Worm (Caenorhabditis elegans): Measurements from ENCODE around the gene M57.1.

M57.1 gene

ce11 chrIV:3523419-3523818, 8.8 kb upstream of the M57.1 start:
- TF ChIP-seq C08G9.2 (tag; optimal IDR thresholded peaks at IDR 0.05) (no peak), sdc-2 (tag; optimal IDR thresholded peaks at IDR 0.05) (no peak), ceh-22 (tag; optimal IDR thresholded peaks at IDR 0.05) (no peak), pat-9 (tag; optimal IDR thresholded peaks at IDR 0.05) (no peak), ceh-14 (tag; optimal IDR thresholded peaks at IDR 0.05) (no peak), sox-2 (GFP tag; IDR thresholded peaks at IDR 0.05) (no peak)

ce11 chrIV:3524584-3525020, 7.7 kb upstream of the M57.1 start:
- TF ChIP-seq pha-2 (tag; optimal IDR thresholded peaks at IDR 0.05) (peak; percentile 63), C08G9.2 (tag; optimal IDR thresholded peaks at IDR 0.05) (peak; percentile 74), pha-4 (tag; optimal IDR thresholded peaks at IDR 0.05) (no peak), ztf-16 (tag; optimal IDR thresholded peaks at IDR 0.05) (peak; percentile 76), dve-1 (tag; optimal IDR thresholded peaks at IDR 0.05) (peak; percentile 49), fkh-6 (tag; optimal IDR thresholded peaks at IDR 0.05) (peak; percentile 83), dmd-4 (tag; optimal IDR thresholded peaks at IDR 0.05; ENCODE audit: borderline replicate concordance) (peak; percentile 51), gmeb-2 (tag; optimal IDR thresholded peaks at IDR 0.05) (peak; percentile 61), pag-3 (tag; optimal IDR thresholded peaks at IDR 0.05; ENCODE audit: borderline replicate concordance) (no peak), sdc-2 (tag; optimal IDR thresholded peaks at IDR 0.05) (peak; percentile 56), unc-3 (GFP tag; conservative IDR thresholded peaks at IDR 0.05) (peak; percentile 50; the same call in 1 of the 2 replicates), unc-3 (tag; optimal IDR thresholded peaks at IDR 0.05) (peak; percentile 34), ref-2 (tag; optimal IDR thresholded peaks at IDR 0.05) (peak; percentile 58), K02D7.2 (tag; optimal IDR thresholded peaks at IDR 0.05) (peak; percentile 58), C38D4.7 (GFP tag; optimal IDR thresholded peaks at IDR 0.05) (peak; percentile 72), odd-2 (tag; optimal IDR thresholded peaks at IDR 0.05) (no peak), pros-1 (tag; optimal IDR thresholded peaks at IDR 0.05) (no peak), ceh-2 (tag; optimal IDR thresholded peaks at IDR 0.05) (peak; percentile 54), unc-86 (tag; optimal IDR thresholded peaks at IDR 0.05) (peak; percentile 64), hlh-30 (tag; optimal IDR thresholded peaks at IDR 0.05; ENCODE audit: insufficient read depth) (no peak), fax-1 (tag; optimal IDR thresholded peaks at IDR 0.05) (peak; percentile 60), sox-2 (GFP tag; IDR thresholded peaks at IDR 0.05) (peak; percentile 14; the same call in 1 of the 2 replicates), tbx-7 (tag; optimal IDR thresholded peaks at IDR 0.05) (peak; percentile 30), madf-2 (tag; optimal IDR thresholded peaks at IDR 0.05) (peak; percentile 60), pat-9 (tag; optimal IDR thresholded peaks at IDR 0.05) (peak; percentile 76), rnt-1 (tag; optimal IDR thresholded peaks at IDR 0.05) (peak; percentile 52), ceh-48 (tag; optimal IDR thresholded peaks at IDR 0.05) (peak; percentile 34), che-1 (tag; optimal IDR thresholded peaks at IDR 0.05) (peak; percentile 72), hlh-15 (tag; optimal IDR thresholded peaks at IDR 0.05) (peak; percentile 23), sox-4 (tag; optimal IDR thresholded peaks at IDR 0.05) (peak; percentile 71), fkh-10 (GFP tag; optimal IDR thresholded peaks at IDR 0.05) (peak; percentile 6), hlh-6 (tag; optimal IDR thresholded peaks at IDR 0.05) (peak; percentile 79), ceh-30 (tag; optimal IDR thresholded peaks at IDR 0.05) (peak; percentile 19), ceh-19 (GFP tag; optimal IDR thresholded peaks at IDR 0.05) (peak; percentile 80), tbx-2 (tag; optimal IDR thresholded peaks at IDR 0.05) (peak; percentile 76), ceh-9 (tag; optimal IDR thresholded peaks at IDR 0.05) (no peak), lin-11 (tag; optimal IDR thresholded peaks at IDR 0.05) (peak; percentile 60), ahr-1 (tag; optimal IDR thresholded peaks at IDR 0.05) (no peak), nhr-232 (tag; optimal IDR thresholded peaks at IDR 0.05) (peak; percentile 76), ttx-3 (tag; optimal IDR thresholded peaks at IDR 0.05) (peak; percentile 76), nhr-11 (tag; optimal IDR thresholded peaks at IDR 0.05) (no peak), ceh-18 (tag; optimal IDR thresholded peaks at IDR 0.05) (peak; percentile 52), Y22D7AL.16 (tag; optimal IDR thresholded peaks at IDR 0.05) (peak; percentile 64), ceh-6 (GFP tag; optimal IDR thresholded peaks at IDR 0.05) (peak; percentile 80), lim-6 (tag; optimal IDR thresholded peaks at IDR 0.05) (no peak), hlh-13 (GFP tag; optimal IDR thresholded peaks at IDR 0.05) (peak; percentile 72), pax-1 (tag; optimal IDR thresholded peaks at IDR 0.05) (no peak), ceh-34 (tag; optimal IDR thresholded peaks at IDR 0.05) (peak; percentile 66), ets-4 (tag; optimal IDR thresholded peaks at IDR 0.05) (no peak)

Measured in whole organism, late embryonic.